Worm (Caenorhabditis elegans) whole organism, L4/young adult: ENCODE measurements around the gene F36H12.10.

Experiments
- W03F9.2 ChIP-seq: fragments of 150-350 bp; optimal IDR thresholded peaks from 2 replicates; lab custom pipeline; 2014; ENCODE audit warnings: missing biosample characterization, missing genetic modification characterization
- dao-5 ChIP-seq: sonication (generic microtip); optimal IDR thresholded peaks from 2 replicates; lab custom pipeline; 2016; ENCODE audit warnings: missing genotype, missing genetic modification characterization, moderate library complexity, missing compliant biosample characterization
- him-1 ChIP-seq: sonication (generic microtip); optimal IDR thresholded peaks from 2 replicates; lab custom pipeline; 2016; ENCODE audit warnings: missing genotype, missing genetic modification reagents, missing genetic modification characterization, missing compliant biosample characterization

Gene F36H12.10

ce11 chrIV:5215092-5215491, 39.5 kb downstream of the F36H12.10 start, which contains the start of gene Y59E9AL.4:
Gene Y59E9AL.4 (minus strand): TSS chrIV:5215192.
- TF ChIP-seq dao-5 (tag; lab: Kevin White, UChicago) (no peak), him-1 (no peak), W03F9.2 (tag; lab: Kevin White, UChicago) (no peak)

- TF ChIP-seq him-1: no peak
- TF ChIP-seq dao-5 (tag; lab: Kevin White, UChicago): no peak
- TF ChIP-seq W03F9.2 (tag; lab: Kevin White, UChicago): no peak
Measured at ce11 chrIV:5210606-5211005, 44.0 kb downstream of the F36H12.10 start.

ce11 chrIV:5209390-5209789, 45.2 kb downstream of the F36H12.10 start, which contains the start of the genes Y59E9AL.36 and nbet-1:
Gene Y59E9AL.36 (minus strand): TSS chrIV:5209481.
Gene nbet-1 (plus strand): TSS chrIV:5209501.
- no peak for TF ChIP-seq him-1
- TF ChIP-seq W03F9.2 (tag; lab: Kevin White, UChicago): peak; percentile 64

ce11 chrIV:5206716-5207115, 47.9 kb downstream of the F36H12.10 start:
- no peak for TF ChIP-seq W03F9.2 (tag; lab: Kevin White, UChicago)

ce11 chrIV:5204573-5204972, 50.0 kb downstream of the F36H12.10 start, which contains the start of gene tni-4:
Gene tni-4 (plus strand): TSS chrIV:5204591.
- TF ChIP-seq W03F9.2 (tag; lab: Kevin White, UChicago): no peak
- no peak for TF ChIP-seq dao-5 (tag; lab: Kevin White, UChicago)
- TF ChIP-seq him-1: no peak
